Worm (Caenorhabditis elegans): ENCODE data around the gene npr-8.

- TF ChIP-seq aly-2 (tag; optimal IDR thresholded peaks at IDR 0.05) (no peak), dmd-4 (tag; optimal IDR thresholded peaks at IDR 0.05) (no peak), ztf-11 (tag; optimal IDR thresholded peaks at IDR 0.05) (no peak), ZK546.5 (tag; optimal IDR thresholded peaks at IDR 0.05) (no peak), elt-3 (tag; optimal IDR thresholded peaks at IDR 0.05) (no peak), lin-39 (tag; optimal IDR thresholded peaks at IDR 0.05) (no peak), nhr-12 (tag; optimal IDR thresholded peaks at IDR 0.05) (no peak), peb-1 (tag; optimal IDR thresholded peaks at IDR 0.05) (no peak), Y55F3AM.14 (GFP tag; optimal IDR thresholded peaks at IDR 0.05) (no peak), nhr-11 (tag; optimal IDR thresholded peaks at IDR 0.05) (no peak), nhr-237 (tag; optimal IDR thresholded peaks at IDR 0.05) (no peak), gmeb-1 (tag; optimal IDR thresholded peaks at IDR 0.05) (no peak), nhr-77 (tag; optimal IDR thresholded peaks at IDR 0.05) (no peak), mdl-1 (tag; optimal IDR thresholded peaks at IDR 0.05) (no peak)
Measured at ce11 chrX:7433269-7433668, 56.2 kb downstream of the npr-8 start, which contains the start of gene clc-5.

Data from whole organism, L2 larva.